Fruit fly (Drosophila melanogaster) whole organism: ENCODE data around the gene Pat1.

Experiments used
- CG8478 ChIP-seq: fragments of >200 bp; optimal IDR thresholded peaks from 2 replicates; lab custom pipeline; 2018; ENCODE audit warnings: inconsistent platforms
- EcR ChIP-seq, 2 experiments: fragments of >200 bp; optimal IDR thresholded peaks; 2 replicates each; lab custom pipeline; 2017; ENCODE audit warnings: missing biosample characterization in 2 of 2, missing genetic modification characterization in 2 of 2, missing genetic modification reagents in 2 of 2
- pan ChIP-seq: fragments of >200 bp; optimal IDR thresholded peaks from 2 replicates; lab custom pipeline; 2017
- psq ChIP-seq: fragments of >200 bp; optimal IDR thresholded peaks from 2 replicates; lab custom pipeline; 2017
- usp ChIP-seq: fragments of >200 bp; optimal IDR thresholded peaks from 2 replicates; lab custom pipeline; 2017; ENCODE audit warnings: missing biosample characterization, missing genetic modification characterization, mixed read lengths

DNA sequence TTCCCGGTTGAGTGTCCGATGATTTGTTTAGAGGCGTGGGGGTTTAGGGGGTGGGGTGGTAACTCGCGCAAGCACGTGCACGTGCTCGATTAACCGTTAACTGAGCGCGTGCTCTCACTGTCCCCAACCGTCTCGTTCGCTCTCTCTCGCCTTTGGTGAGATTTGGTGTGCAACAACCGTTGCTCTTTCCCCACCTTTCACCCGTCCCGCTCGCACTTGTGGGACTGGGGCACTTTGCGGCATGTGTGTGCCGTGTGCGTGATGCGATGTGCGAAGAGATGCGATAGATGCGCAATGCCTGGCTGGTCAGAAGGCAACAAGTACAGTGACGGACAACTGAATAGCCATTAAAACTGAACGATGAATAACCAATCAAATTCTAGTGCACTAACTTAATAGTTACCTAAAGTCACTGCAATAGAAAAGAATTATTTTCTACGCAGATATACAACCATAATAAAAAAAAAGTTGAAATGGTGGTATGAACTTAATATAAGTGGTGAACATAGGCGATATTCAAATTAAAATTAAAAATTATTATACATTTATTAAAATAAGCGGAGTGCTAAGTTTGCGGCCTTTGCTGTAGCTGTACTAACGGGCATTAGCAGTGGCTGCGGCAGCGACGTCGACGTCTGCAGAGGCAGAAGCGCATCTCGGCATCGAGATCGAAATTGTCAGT lies 19.2 kb upstream of the Pat1 start:
- TF ChIP-seq CG8478 (lab: Kevin White, UChicago): no peak
- TF ChIP-seq EcR (GFP tag; optimal IDR thresholded peaks at IDR 0.05; lab: Kevin White, UChicago): no peak
- no peak for TF ChIP-seq psq
- TF ChIP-seq pan (lab: Kevin White, UChicago): no peak
- TF ChIP-seq usp: no peak
